Worm (Caenorhabditis elegans) whole organism, mixed stage, embryonic: ENCODE results near the gene gbf-1.
A peak's percentile ranks its signal among the peaks of the same experiment; 100 is the strongest.

ENCODE experiments used
- M03D4.4 ChIP-seq: sonication (generic microtip); optimal IDR thresholded peaks from 2 replicates; lab custom pipeline; 2017; ENCODE audit warnings: mild to moderate bottlenecking, missing genetic modification characterization, missing compliant biosample characterization
- bed-3 ChIP-seq: fragments of 200-800 bp; sonication (Bioruptor generic); optimal IDR thresholded peaks from 3 replicates; lab custom pipeline; 2018; ENCODE audit warnings: mild to moderate bottlenecking, missing genetic modification characterization, moderate library complexity, missing compliant biosample characterization
- blmp-1 ChIP-seq: fragments of 150-350 bp; optimal IDR thresholded peaks from 2 replicates; lab custom pipeline; 2014; ENCODE audit warnings: missing biosample characterization, missing genetic modification characterization
- ceh-39 ChIP-seq: fragments of 150-350 bp; optimal IDR thresholded peaks from 2 replicates; lab custom pipeline; 2014; ENCODE audit warnings: missing biosample characterization, missing genetic modification characterization
- ceh-43 ChIP-seq: fragments of 200-800 bp; sonication (Bioruptor generic); optimal IDR thresholded peaks from 2 replicates; lab custom pipeline; 2018; ENCODE audit warnings: mild to moderate bottlenecking, missing genetic modification characterization, moderate library complexity, missing compliant biosample characterization
- ceh-83 ChIP-seq: fragments of 200-800 bp; sonication (Bioruptor generic); optimal IDR thresholded peaks from 2 replicates; lab custom pipeline; 2018; ENCODE audit warnings: mild to moderate bottlenecking, missing genetic modification characterization, missing compliant biosample characterization
- ces-1 ChIP-seq: fragments of 150-350 bp; optimal IDR thresholded peaks from 2 replicates; lab custom pipeline; 2014; ENCODE audit warnings: missing biosample characterization, missing genetic modification reagents, missing genetic modification characterization
- cnd-1 ChIP-seq: fragments of 200-800 bp; sonication (Bioruptor generic); optimal IDR thresholded peaks from 2 replicates; lab custom pipeline; 2018; ENCODE audit warnings: mild to moderate bottlenecking, missing genetic modification characterization, missing compliant biosample characterization
- drap-1 ChIP-seq: fragments of 200-800 bp; sonication (Bioruptor generic); optimal IDR thresholded peaks from 3 replicates; lab custom pipeline; 2018; ENCODE audit warnings: mild to moderate bottlenecking, missing genetic modification characterization, missing compliant biosample characterization
- elt-1 ChIP-seq: sonication (generic microtip); optimal IDR thresholded peaks from 2 replicates; lab custom pipeline; 2017; ENCODE audit warnings: missing genetic modification characterization, mild to moderate bottlenecking, missing compliant biosample characterization, antibody characterized with exemption, moderate library complexity, borderline replicate concordance; ENCODE audit not compliant: insufficient read depth
- elt-3 ChIP-seq: fragments of 150-350 bp; optimal IDR thresholded peaks from 2 replicates; lab custom pipeline; 2014; ENCODE audit warnings: missing biosample characterization, missing genetic modification characterization
- flh-1 ChIP-seq: fragments of 200-800 bp; sonication (Bioruptor generic); optimal IDR thresholded peaks from 2 replicates; lab custom pipeline; 2018; ENCODE audit warnings: mild to moderate bottlenecking, missing genetic modification characterization, moderate library complexity, missing compliant biosample characterization
- ham-2 ChIP-seq: fragments of 200-800 bp; sonication (Bioruptor generic); optimal IDR thresholded peaks from 2 replicates; lab custom pipeline; 2018; ENCODE audit warnings: mild to moderate bottlenecking, missing genetic modification characterization, missing compliant biosample characterization
- hlh-1 ChIP-seq: fragments of 150-350 bp; optimal IDR thresholded peaks from 2 replicates; lab custom pipeline; 2014; ENCODE audit warnings: missing biosample characterization, missing genetic modification reagents, missing genetic modification characterization
- lin-13 ChIP-seq: fragments of 150-350 bp; optimal IDR thresholded peaks from 2 replicates; lab custom pipeline; 2014; ENCODE audit warnings: missing biosample characterization, missing genetic modification characterization
- lin-32 ChIP-seq: fragments of 200-800 bp; sonication (Bioruptor generic); optimal IDR thresholded peaks from 2 replicates; lab custom pipeline; 2018; ENCODE audit warnings: mild to moderate bottlenecking, missing genetic modification characterization, missing compliant biosample characterization
- lsy-2 ChIP-seq: fragments of 150-350 bp; optimal IDR thresholded peaks from 2 replicates; lab custom pipeline; 2014; ENCODE audit warnings: missing biosample characterization, missing genetic modification characterization
- mab-5 ChIP-seq: fragments of 150-350 bp; optimal IDR thresholded peaks from 2 replicates; lab custom pipeline; 2014; ENCODE audit warnings: missing biosample characterization, missing genetic modification characterization
- mep-1 ChIP-seq: fragments of 150-350 bp; optimal IDR thresholded peaks from 2 replicates; lab custom pipeline; 2017; ENCODE audit warnings: missing biosample characterization, missing genetic modification reagents, missing genetic modification characterization, inconsistent platforms
- mls-2 ChIP-seq: sonication (generic microtip); optimal IDR thresholded peaks from 2 replicates; lab custom pipeline; 2016; ENCODE audit warnings: mild to moderate bottlenecking, missing genetic modification characterization, moderate library complexity, missing compliant biosample characterization
- nhr-2 ChIP-seq: fragments of 150-350 bp; optimal IDR thresholded peaks from 2 replicates; lab custom pipeline; 2014; ENCODE audit warnings: missing biosample characterization, missing genetic modification characterization
- nhr-237 ChIP-seq: fragments of 150-350 bp; optimal IDR thresholded peaks from 2 replicates; lab custom pipeline; 2014; ENCODE audit warnings: missing biosample characterization, missing genetic modification characterization
- nhr-28 ChIP-seq: fragments of 150-350 bp; optimal IDR thresholded peaks from 2 replicates; lab custom pipeline; 2014; ENCODE audit warnings: missing biosample characterization, missing genetic modification characterization
- nhr-76 ChIP-seq: sonication (generic microtip); optimal IDR thresholded peaks from 2 replicates; lab custom pipeline; 2017; ENCODE audit warnings: missing biosample characterization, missing genetic modification characterization
- pha-4 ChIP-seq: fragments of 150-350 bp; optimal IDR thresholded peaks from 2 replicates; lab custom pipeline; 2018; ENCODE audit warnings: missing biosample characterization, missing genetic modification reagents, missing genetic modification characterization
- sem-2 ChIP-seq: fragments of 200-800 bp; sonication (Bioruptor generic); optimal IDR thresholded peaks from 2 replicates; lab custom pipeline; 2018; ENCODE audit warnings: mild to moderate bottlenecking, missing genetic modification characterization, missing compliant biosample characterization
- snpc-4 ChIP-seq: fragments of 150-350 bp; optimal IDR thresholded peaks from 2 replicates; lab custom pipeline; 2014; ENCODE audit warnings: missing biosample characterization, missing genetic modification characterization
- sptf-1 ChIP-seq: sonication (generic microtip); optimal IDR thresholded peaks from 2 replicates; lab custom pipeline; 2017; ENCODE audit warnings: mild to moderate bottlenecking, missing genetic modification characterization, moderate library complexity, missing compliant biosample characterization
- unc-120 ChIP-seq: sonication (generic microtip); optimal IDR thresholded peaks from 2 replicates; lab custom pipeline; 2017; ENCODE audit warnings: missing genetic modification characterization, missing compliant biosample characterization; ENCODE audit not compliant: poor library complexity, severe bottlenecking
- unc-39 ChIP-seq: fragments of 150-350 bp; optimal IDR thresholded peaks from 2 replicates; lab custom pipeline; 2014; ENCODE audit warnings: missing biosample characterization, missing genetic modification characterization
- zip-8 ChIP-seq: fragments of 150-350 bp; optimal IDR thresholded peaks from 2 replicates; lab custom pipeline; 2014; ENCODE audit warnings: missing biosample characterization, missing genetic modification characterization
- ztf-11 ChIP-seq: fragments of 150-350 bp; optimal IDR thresholded peaks from 2 replicates; lab custom pipeline; 2014; ENCODE audit warnings: missing biosample characterization, missing genetic modification characterization

Gene gbf-1

ce11 chrIII:11719400-11719875 is 54.0 kb downstream of the gbf-1 start, which contains the start of the genes elb-1 and Y41C4A.11:
Gene elb-1, minus strand, starts transcription at chrIII:11719450.
Gene Y41C4A.11, plus strand, starts transcription at chrIII:11719860.
- TF ChIP-seq bed-3 (no peak), lin-13 (tag; lab: Kevin White, UChicago) (peak; percentile 46), sptf-1 (no peak), nhr-28 (tag; lab: Kevin White, UChicago) (no peak), flh-1 (GFP tag; lab: Kevin White, UChicago) (no peak), unc-120 (tag; lab: Kevin White, UChicago) (no peak), ces-1 (GFP tag; lab: Kevin White, UChicago) (no peak), elt-3 (tag; lab: Kevin White, UChicago) (no peak), ham-2 (GFP tag; lab: Kevin White, UChicago) (no peak), ztf-11 (tag; lab: Kevin White, UChicago) (no peak), mep-1 (peak; percentile 75), unc-39 (tag; lab: Kevin White, UChicago) (no peak), ceh-83 (no peak), ceh-43 (GFP tag; lab: Kevin White, UChicago) (no peak), mab-5 (tag; lab: Kevin White, UChicago) (no peak), snpc-4 (tag; lab: Kevin White, UChicago) (no peak), nhr-2 (tag; lab: Kevin White, UChicago) (no peak), mls-2 (tag; lab: Kevin White, UChicago) (no peak), ceh-39 (tag; lab: Kevin White, UChicago) (peak; percentile 79), pha-4 (tag; lab: Kevin White, UChicago) (peak; percentile 11), elt-1 (tag; lab: Kevin White, UChicago) (peak; percentile 71), drap-1 (GFP tag; lab: Kevin White, UChicago) (no peak), cnd-1 (tag; lab: Kevin White, UChicago) (no peak), nhr-237 (tag; lab: Kevin White, UChicago) (peak; percentile 27), lsy-2 (tag; lab: Kevin White, UChicago) (peak; percentile 47), nhr-76 (tag; lab: Kevin White, UChicago) (no peak)
- TF ChIP-seq, all 35 proteins: peak for 7

- TF ChIP-seq M03D4.4 (no peak), lin-13 (tag; lab: Kevin White, UChicago) (no peak)
These were observed 54.9 kb downstream of the gbf-1 start, which contains the start of gene Y41C4A.9 for ce11 chrIII:11718548-11718947. Gene Y41C4A.9, minus strand, starts transcription at chrIII:11718645.

ce11 chrIII:11708722-11709121 is 64.8 kb downstream of the gbf-1 start, which contains the start of gene Y41C4A.8:
Gene Y41C4A.8, minus strand, starts transcription at chrIII:11708822.
- TF ChIP-seq mep-1 = no peak
- TF ChIP-seq hlh-1 (tag; lab: Kevin White, UChicago) = no peak
- no peak for TF ChIP-seq drap-1 (GFP tag; lab: Kevin White, UChicago)
- TF ChIP-seq lin-32 (GFP tag; lab: Kevin White, UChicago) = no peak
- no peak for TF ChIP-seq mls-2 (tag; lab: Kevin White, UChicago)
- TF ChIP-seq ztf-11 (tag; lab: Kevin White, UChicago) = no peak
- no peak for TF ChIP-seq mab-5 (tag; lab: Kevin White, UChicago)
- no peak for TF ChIP-seq lsy-2 (tag; lab: Kevin White, UChicago)
- TF ChIP-seq, all 35 proteins: peak for 0

ce11 chrIII:11706665-11707064 is 66.8 kb downstream of the gbf-1 start, which contains the start of gene col-96:
Gene col-96, minus strand, starts transcription at chrIII:11706765.
- no peak for TF ChIP-seq M03D4.4
- no peak for TF ChIP-seq ceh-43 (GFP tag; lab: Kevin White, UChicago)
- no peak for TF ChIP-seq flh-1 (GFP tag; lab: Kevin White, UChicago)
- TF ChIP-seq mab-5 (tag; lab: Kevin White, UChicago) = no peak
- no peak for TF ChIP-seq ces-1 (GFP tag; lab: Kevin White, UChicago)
- no peak for TF ChIP-seq blmp-1
- TF ChIP-seq unc-39 (tag; lab: Kevin White, UChicago) = no peak
- no peak for TF ChIP-seq elt-3 (tag; lab: Kevin White, UChicago)
- no peak for TF ChIP-seq nhr-76 (tag; lab: Kevin White, UChicago)
- TF ChIP-seq ceh-83 = no peak
- TF ChIP-seq snpc-4 (tag; lab: Kevin White, UChicago) = no peak
- TF ChIP-seq nhr-2 (tag; lab: Kevin White, UChicago) = no peak
- TF ChIP-seq zip-8 (tag; lab: Kevin White, UChicago) = no peak
- no peak for TF ChIP-seq sem-2
- no peak for TF ChIP-seq lin-32 (GFP tag; lab: Kevin White, UChicago)
- TF ChIP-seq lsy-2 (tag; lab: Kevin White, UChicago) = no peak
- no peak for TF ChIP-seq unc-120 (tag; lab: Kevin White, UChicago)
- TF ChIP-seq sptf-1 = no peak
- no peak for TF ChIP-seq mls-2 (tag; lab: Kevin White, UChicago)
- no peak for TF ChIP-seq lin-13 (tag; lab: Kevin White, UChicago)
